Worm (Caenorhabditis elegans): ENCODE measurements around the gene F26F2.8.

The F26F2.8 gene

DNA sequence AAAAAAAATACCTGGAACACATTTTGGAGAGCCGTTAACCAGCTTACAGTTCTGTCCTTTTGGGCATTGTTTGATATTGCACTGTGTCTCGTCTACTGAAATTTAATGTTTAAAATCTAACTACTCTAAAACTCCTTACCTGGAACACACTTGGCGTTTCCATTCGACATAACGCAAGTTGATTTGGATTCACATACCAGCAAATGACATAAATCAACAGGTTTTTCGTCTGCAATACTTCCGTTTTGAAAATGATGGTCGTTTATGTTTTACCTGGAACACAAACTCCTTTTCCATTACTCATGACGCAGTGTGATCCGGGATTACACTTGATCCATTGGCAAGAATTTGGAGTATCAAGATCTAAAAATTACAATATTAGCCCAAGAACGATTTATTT is 45.9 kb downstream of the F26F2.8 start:
- TF ChIP-seq blmp-1 (tag; optimal IDR thresholded peaks at IDR 0.05; ENCODE audit: insufficient read depth): no peak
- TF ChIP-seq fos-1 (tag; optimal IDR thresholded peaks at IDR 0.05): no peak
- TF ChIP-seq egl-27 (tag; optimal IDR thresholded peaks at IDR 0.05): no peak
- TF ChIP-seq lin-13 (GFP tag; optimal IDR thresholded peaks at IDR 0.05): no peak
- TF ChIP-seq ztf-11 (tag; optimal IDR thresholded peaks at IDR 0.05): no peak
- TF ChIP-seq ztf-4 (tag; optimal IDR thresholded peaks at IDR 0.05): no peak
- no peak for TF ChIP-seq ZK546.5 (tag; optimal IDR thresholded peaks at IDR 0.05)
- TF ChIP-seq alr-1 (tag; optimal IDR thresholded peaks at IDR 0.05): no peak
- TF ChIP-seq sem-4 (tag; optimal IDR thresholded peaks at IDR 0.05): no peak
- no peak for TF ChIP-seq elt-1 (tag; optimal IDR thresholded peaks at IDR 0.05)
- TF ChIP-seq sma-9 (GFP tag; optimal IDR thresholded peaks at IDR 0.05): no peak
- no peak for TF ChIP-seq sma-9 (tag; optimal IDR thresholded peaks at IDR 0.05)
- no peak for TF ChIP-seq aly-2 (tag; optimal IDR thresholded peaks at IDR 0.05)
- TF ChIP-seq nhr-21 (tag; optimal IDR thresholded peaks at IDR 0.05): no peak

DNA sequence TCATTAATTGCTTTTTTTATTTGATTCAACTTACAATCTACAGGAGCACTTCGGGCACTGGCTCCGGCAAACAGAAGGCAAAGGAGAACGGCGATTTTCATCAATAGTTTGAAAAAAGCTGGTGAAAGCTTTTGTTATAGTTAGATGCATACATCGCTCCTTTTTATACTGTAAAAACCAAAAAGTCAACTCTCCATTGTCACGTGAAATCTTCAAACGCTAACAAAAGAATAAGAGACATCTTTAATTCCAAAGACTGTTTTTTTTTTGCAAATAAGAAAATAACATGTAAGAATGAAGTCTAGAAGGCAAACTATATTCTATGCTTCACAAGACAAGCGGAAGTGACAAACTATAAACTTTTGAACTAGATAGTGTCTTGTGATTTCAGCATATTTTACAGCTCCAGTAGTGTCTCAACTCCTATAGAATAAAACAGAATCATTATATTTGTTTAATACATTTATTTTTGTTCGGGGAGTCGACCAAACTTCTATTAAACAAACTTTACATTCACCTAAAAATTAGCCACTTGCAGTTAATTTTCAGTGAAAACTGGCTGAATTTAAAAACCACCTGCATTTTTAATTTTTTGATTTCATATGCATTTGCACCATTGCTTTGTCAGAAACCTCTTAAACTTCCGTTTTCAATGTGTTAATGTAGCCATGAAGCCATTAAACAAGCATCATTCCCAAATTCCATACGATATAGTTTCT is 46.9 kb downstream of the F26F2.8 start, which contains the start of the genes F46B3.9 and srz-18:
Gene F46B3.9, minus strand, starts transcription at position 101 of the 719 bp plus-strand sequence.
Gene srz-18, plus strand, starts transcription at position 669 of the 719 bp plus-strand sequence.
- TF ChIP-seq alr-1 (tag; optimal IDR thresholded peaks at IDR 0.05) (no peak), dmd-4 (tag; optimal IDR thresholded peaks at IDR 0.05) (no peak), ztf-1 (GFP tag; conservative IDR thresholded peaks at IDR 0.05) (no peak)
